Fruit fly (Drosophila melanogaster): Measurements from ENCODE around the gene CG2975.
A peak's percentile ranks its signal among the peaks of the same experiment; 100 is the strongest.

CG2975 gene

dm6 chr2L:2856960-2857584 lies 17.1 kb downstream of the CG2975 start, which contains the start of gene CG2991 (continued):
- peak; percentile 70; the same call in 2 of the 3 replicates for TF ChIP-seq CG7963 (GFP tag; IDR thresholded peaks at IDR 0.05; ENCODE audit: partially characterized antibody)
- peak; percentile 14 for TF ChIP-seq CG1647 (GFP tag; optimal IDR thresholded peaks at IDR 0.05)
- peak; percentile 31 for TF ChIP-seq Hmr (GFP tag; optimal IDR thresholded peaks at IDR 0.05)
- TF ChIP-seq CG31224 (GFP tag; IDR thresholded peaks at IDR 0.05), result no peak
- TF ChIP-seq Pdp1 (GFP tag; optimal IDR thresholded peaks at IDR 0.05), result peak; percentile 16 to 55
- peak; percentile 37 for TF ChIP-seq Hsf (GFP tag; optimal IDR thresholded peaks at IDR 0.05)
- peak; percentile 40 for TF ChIP-seq Max (GFP tag; optimal IDR thresholded peaks at IDR 0.05)
- TF ChIP-seq CG33213 (GFP tag; optimal IDR thresholded peaks at IDR 0.05), result peak; percentile 68
- no peak for TF ChIP-seq CG16779 (GFP tag; IDR thresholded peaks at IDR 0.05)
- peak; percentile 61 for TF ChIP-seq CG12299 (tag; optimal IDR thresholded peaks at IDR 0.05)
- peak; percentile 33; the same call in 1 of the 3 replicates for TF ChIP-seq so (GFP tag; IDR thresholded peaks at IDR 0.05)
- no peak for TF ChIP-seq tio (GFP tag; optimal IDR thresholded peaks at IDR 0.05)
- TF ChIP-seq CG15514 (GFP tag; optimal IDR thresholded peaks at IDR 0.05), result peak; percentile 78
- peak; percentile 40 for TF ChIP-seq CG12391 (tag; optimal IDR thresholded peaks at IDR 0.05)
- peak; percentile 82 for TF ChIP-seq knrl (GFP tag; IDR thresholded peaks at IDR 0.05; ENCODE audit: partially characterized antibody)
- no peak for TF ChIP-seq CG8089 (GFP tag; optimal IDR thresholded peaks at IDR 0.05)
- TF ChIP-seq CG9437 (GFP tag; optimal IDR thresholded peaks at IDR 0.05), result peak; percentile 19
- no peak for TF ChIP-seq peb (GFP tag; IDR thresholded peaks at IDR 0.05)
- no peak for TF ChIP-seq jing (GFP tag; optimal IDR thresholded peaks at IDR 0.05)
- peak; percentile 52 for TF ChIP-seq D19A (tag; optimal IDR thresholded peaks at IDR 0.05)
- peak; percentile 24 for TF ChIP-seq CG17385 (GFP tag; optimal IDR thresholded peaks at IDR 0.05)
- peak; percentile 38 for TF ChIP-seq pho (GFP tag; optimal IDR thresholded peaks at IDR 0.05)
- TF ChIP-seq Myb (GFP tag; optimal IDR thresholded peaks at IDR 0.05), result peak; percentile 56
- no peak for TF ChIP-seq HHEX (GFP tag; optimal IDR thresholded peaks at IDR 0.05)
- peak; percentile 84 for TF ChIP-seq stwl (tag; optimal IDR thresholded peaks at IDR 0.05)
- peak; percentile 5 for TF ChIP-seq Fer3 (tag; optimal IDR thresholded peaks at IDR 0.05)
- peak; percentile 56 for TF ChIP-seq gsb-n (tag; optimal IDR thresholded peaks at IDR 0.05)
- TF ChIP-seq CG7987 (GFP tag; optimal IDR thresholded peaks at IDR 0.05), result peak; percentile 36
- TF ChIP-seq Dek (tag; optimal IDR thresholded peaks at IDR 0.05), result peak; percentile 61
- peak; percentile 91 for TF ChIP-seq Elba2 (GFP tag; optimal IDR thresholded peaks at IDR 0.05)
- no peak for TF ChIP-seq odd (GFP tag; optimal IDR thresholded peaks at IDR 0.05)
- TF ChIP-seq CG7271 (tag; optimal IDR thresholded peaks at IDR 0.05), result no peak
- no peak for TF ChIP-seq Neu2 (GFP tag; optimal IDR thresholded peaks at IDR 0.05; ENCODE audit: borderline replicate concordance)
- TF ChIP-seq CG30020 (tag; optimal IDR thresholded peaks at IDR 0.05), result peak; percentile 77
- TF ChIP-seq CG12071 (GFP tag; optimal IDR thresholded peaks at IDR 0.05), result no peak
- TF ChIP-seq insv (GFP tag; optimal IDR thresholded peaks at IDR 0.05), result peak in 1 of 2 experiments; percentile 97
- TF ChIP-seq kni (GFP tag; optimal IDR thresholded peaks at IDR 0.05), result peak; percentile 51
- peak; percentile 91 for TF ChIP-seq Bgb (GFP tag; IDR thresholded peaks at IDR 0.05; ENCODE audit: partially characterized antibody)
- peak; percentile 49 for TF ChIP-seq lilli (GFP tag; optimal IDR thresholded peaks at IDR 0.05)
- no peak for TF ChIP-seq Ssrp (tag; optimal IDR thresholded peaks at IDR 0.05)
- TF ChIP-seq CG2116 (GFP tag; optimal IDR thresholded peaks at IDR 0.05), result peak; percentile 74
- TF ChIP-seq CG4707 (GFP tag; optimal IDR thresholded peaks at IDR 0.05), result no peak
- TF ChIP-seq CG15269 (tag; optimal IDR thresholded peaks at IDR 0.05), result peak; percentile 11
- TF ChIP-seq BEAF-32 (GFP tag; optimal IDR thresholded peaks at IDR 0.05), result peak; percentile 93
- no peak for TF ChIP-seq Drgx (GFP tag; IDR thresholded peaks at IDR 0.05)
- TF ChIP-seq CG9817 (tag; optimal IDR thresholded peaks at IDR 0.05), result peak; percentile 8
- peak; percentile 64; the same call in 2 of the 3 replicates for TF ChIP-seq CG14860 (GFP tag; IDR thresholded peaks at IDR 0.05; ENCODE audit: partially characterized antibody)
- TF ChIP-seq CG1603 (tag; optimal IDR thresholded peaks at IDR 0.05), result peak; percentile 74

Data from whole organism, embryonic.